Worm (Caenorhabditis elegans) whole organism, L1 larva: Measurements from ENCODE around the gene unc-119.

Source experiments
- C04F5.9 ChIP-seq: sonication (generic microtip); optimal IDR thresholded peaks from 2 replicates; lab custom pipeline; 2016; ENCODE audit warnings: missing genetic modification characterization, missing compliant biosample characterization
- C16A3.4 ChIP-seq: fragments of 150-350 bp; optimal IDR thresholded peaks from 2 replicates; lab custom pipeline; 2014; ENCODE audit warnings: missing biosample characterization, missing genetic modification characterization
- F16B12.6 ChIP-seq: fragments of 150-350 bp; optimal IDR thresholded peaks from 2 replicates; lab custom pipeline; 2014; ENCODE audit warnings: missing biosample characterization, missing genetic modification characterization
- aha-1 ChIP-seq: fragments of 150-350 bp; optimal IDR thresholded peaks from 2 replicates; lab custom pipeline; 2014; ENCODE audit warnings: missing biosample characterization, missing genetic modification characterization
- alr-1 ChIP-seq: fragments of 200-800 bp; sonication (Bioruptor generic); optimal IDR thresholded peaks from 2 replicates; lab custom pipeline; 2018; ENCODE audit warnings: borderline replicate concordance, mild to moderate bottlenecking, missing genetic modification characterization, missing compliant biosample characterization
- ama-1 ChIP-seq: fragments of 150-350 bp; optimal IDR thresholded peaks from 2 replicates; lab custom pipeline; 2014
- ceh-82 ChIP-seq, 3 experiments: fragments of 150-350 bp in 1 of 3; sonication (generic microtip) in 2 of 3; optimal IDR thresholded peaks; 2 replicates each; lab custom pipeline; 2014 to 2017; ENCODE audit warnings: missing biosample characterization in 3 of 3, missing genetic modification characterization in 3 of 3
- ceh-90 ChIP-seq: sonication (generic microtip); optimal IDR thresholded peaks from 2 replicates; lab custom pipeline; 2016; ENCODE audit warnings: missing genetic modification characterization, missing compliant biosample characterization
- dpl-1 ChIP-seq, 3 experiments: fragments of 150-350 bp in 2 of 3; sonication (generic microtip) in 1 of 3; optimal IDR thresholded peaks; 2 replicates each; lab custom pipeline; 2014 to 2017; ENCODE audit warnings: missing biosample characterization in 3 of 3, missing genetic modification characterization in 3 of 3, missing genetic modification reagents in 3 of 3
- dsc-1 ChIP-seq: sonication (generic microtip); optimal IDR thresholded peaks from 2 replicates; lab custom pipeline; 2016; ENCODE audit warnings: mild to moderate bottlenecking, missing genetic modification characterization, missing compliant biosample characterization
- efl-1 ChIP-seq, 4 experiments: fragments of 150-350 bp; optimal IDR thresholded peaks in 3 of 4; peaks in 1 of 4; 1 replicate in 1 of 4; 2 replicates in 3 of 4; lab custom pipeline; 2014; ENCODE audit warnings: missing biosample characterization in 2 of 4, missing genetic modification characterization in 2 of 4, missing genetic modification reagents in 2 of 4
- efl-3 ChIP-seq: fragments of 200-800 bp; sonication (Bioruptor generic); optimal IDR thresholded peaks from 2 replicates; lab custom pipeline; 2018; ENCODE audit warnings: mild to moderate bottlenecking, missing genetic modification characterization, missing compliant biosample characterization
- elt-2 ChIP-seq: sonication (generic microtip); optimal IDR thresholded peaks from 2 replicates; lab custom pipeline; 2016; ENCODE audit warnings: missing genetic modification characterization, mild to moderate bottlenecking, inconsistent platforms, missing compliant biosample characterization, missing genetic modification reagents
- elt-3 ChIP-seq, 6 experiments: fragments of 150-350 bp in 1 of 6; sonication (generic microtip); optimal IDR thresholded peaks; 2 replicates each; lab custom pipeline; 2017 to 2018; ENCODE audit warnings: missing biosample characterization in 6 of 6, missing genetic modification characterization in 6 of 6, inconsistent platforms in 1 of 6
- ets-5 ChIP-seq: fragments of 200-800 bp; sonication (Bioruptor generic); IDR thresholded peaks from 2 replicates; pipeline ENCODE4 v1.3.6; 2022; ENCODE audit warnings: missing genetic modification characterization, missing compliant biosample characterization
- fkh-10 ChIP-seq: sonication (generic microtip); optimal IDR thresholded peaks from 2 replicates; lab custom pipeline; 2017; ENCODE audit warnings: missing biosample characterization, missing genetic modification reagents, missing genetic modification characterization
- fkh-8 ChIP-seq: sonication (generic microtip); optimal IDR thresholded peaks from 2 replicates; lab custom pipeline; 2016; ENCODE audit warnings: mild to moderate bottlenecking, missing genetic modification characterization, missing compliant biosample characterization
- fos-1 ChIP-seq: fragments of 150-350 bp; optimal IDR thresholded peaks from 2 replicates; lab custom pipeline; 2014; ENCODE audit warnings: missing biosample characterization, missing genetic modification characterization
- hlh-17 ChIP-seq: fragments of 200-800 bp; sonication (Bioruptor generic); optimal IDR thresholded peaks from 2 replicates; lab custom pipeline; 2018; ENCODE audit warnings: missing genetic modification characterization, mild to moderate bottlenecking, missing compliant biosample characterization, moderate library complexity, borderline replicate concordance
- hlh-4 ChIP-seq: sonication (generic microtip); optimal IDR thresholded peaks from 2 replicates; lab custom pipeline; 2016; ENCODE audit warnings: mild to moderate bottlenecking, missing genetic modification characterization, missing compliant biosample characterization
- hpl-2 ChIP-seq: fragments of 150-350 bp; optimal IDR thresholded peaks from 2 replicates; lab custom pipeline; 2014; ENCODE audit warnings: missing biosample characterization, missing genetic modification reagents, missing genetic modification characterization
- isw-1 ChIP-seq: fragments of 200-800 bp; sonication (Bioruptor generic); IDR thresholded peaks from 2 replicates; pipeline ENCODE4 v1.3.6; 2022; ENCODE audit warnings: missing genetic modification characterization, missing compliant biosample characterization
- jun-1 ChIP-seq: fragments of 150-350 bp; optimal IDR thresholded peaks from 2 replicates; lab custom pipeline; 2014; ENCODE audit warnings: missing biosample characterization, missing genetic modification reagents, missing genetic modification characterization
- lin-14 ChIP-seq: fragments of 200-800 bp; sonication (Bioruptor generic); optimal IDR thresholded peaks from 2 replicates; lab custom pipeline; 2018; ENCODE audit warnings: mild to moderate bottlenecking, missing genetic modification characterization, moderate library complexity, missing compliant biosample characterization
- lin-35 ChIP-seq, 2 experiments: fragments of 150-350 bp; optimal IDR thresholded peaks; 2 replicates each; lab custom pipeline; 2014; ENCODE audit warnings: missing biosample characterization in 2 of 2, missing genetic modification characterization in 2 of 2, missing genetic modification reagents in 2 of 2
- lin-39 ChIP-seq: fragments of 150-350 bp; optimal IDR thresholded peaks from 2 replicates; lab custom pipeline; 2014; ENCODE audit warnings: missing biosample characterization, missing genetic modification reagents, missing genetic modification characterization
- lsy-2 ChIP-seq, 2 experiments: fragments of 150-350 bp; optimal IDR thresholded peaks; 2 replicates each; lab custom pipeline; 2014; ENCODE audit warnings: missing biosample characterization in 2 of 2, missing genetic modification characterization in 2 of 2
- mab-9 ChIP-seq: fragments of 200-800 bp; sonication (Bioruptor generic); IDR thresholded peaks from 2 replicates; pipeline ENCODE4 v1.3.6; 2022; ENCODE audit warnings: missing genetic modification reagents, missing genetic modification characterization, missing compliant biosample characterization
- mdl-1 ChIP-seq, 2 experiments: fragments of 150-350 bp; optimal IDR thresholded peaks; 2 replicates each; lab custom pipeline; 2014 to 2017; ENCODE audit warnings: missing biosample characterization in 2 of 2, missing genetic modification characterization in 2 of 2, inconsistent platforms in 1 of 2
- mep-1 ChIP-seq: fragments of 150-350 bp; optimal IDR thresholded peaks from 2 replicates; lab custom pipeline; 2014; ENCODE audit warnings: missing biosample characterization, missing genetic modification characterization
- nhr-19 ChIP-seq: fragments of 200-800 bp; sonication (Bioruptor generic); conservative IDR thresholded peaks from 2 replicates; pipeline ENCODE4 v1.3.6; 2022; ENCODE audit warnings: missing genetic modification characterization, missing compliant biosample characterization
- nhr-28 ChIP-seq: fragments of 150-350 bp; optimal IDR thresholded peaks from 2 replicates; lab custom pipeline; 2014; ENCODE audit warnings: missing biosample characterization, missing genetic modification characterization
- nhr-47 ChIP-seq: sonication (generic microtip); optimal IDR thresholded peaks from 2 replicates; lab custom pipeline; 2016; ENCODE audit warnings: mild to moderate bottlenecking, missing genetic modification characterization, moderate library complexity, missing compliant biosample characterization
- nhr-71 ChIP-seq: sonication (generic microtip); optimal IDR thresholded peaks from 2 replicates; lab custom pipeline; 2016; ENCODE audit warnings: mild to moderate bottlenecking, missing genetic modification characterization, moderate library complexity, missing compliant biosample characterization
- nhr-77 ChIP-seq: fragments of 150-350 bp; optimal IDR thresholded peaks from 2 replicates; lab custom pipeline; 2014; ENCODE audit warnings: missing biosample characterization, missing genetic modification characterization
- nhr-90 ChIP-seq: sonication (generic microtip); optimal IDR thresholded peaks from 2 replicates; lab custom pipeline; 2016; ENCODE audit warnings: mild to moderate bottlenecking, missing genetic modification characterization, missing compliant biosample characterization; ENCODE audit not compliant: poor library complexity
- pqm-1 ChIP-seq: sonication (generic microtip); optimal IDR thresholded peaks from 3 replicates; lab custom pipeline; 2017; ENCODE audit warnings: missing biosample characterization, missing genetic modification characterization
- rnt-1 ChIP-seq: sonication (generic microtip); optimal IDR thresholded peaks from 2 replicates; lab custom pipeline; 2016; ENCODE audit warnings: mild to moderate bottlenecking, missing genetic modification characterization, moderate library complexity, missing compliant biosample characterization
- skn-1 ChIP-seq: fragments of 150-350 bp; optimal IDR thresholded peaks from 2 replicates; lab custom pipeline; 2014; ENCODE audit warnings: missing biosample characterization, missing genetic modification characterization
- snu-23 ChIP-seq: sonication (generic microtip); optimal IDR thresholded peaks from 2 replicates; lab custom pipeline; 2016; ENCODE audit warnings: missing genetic modification characterization, missing compliant biosample characterization
- sox-4 ChIP-seq: sonication (generic microtip); optimal IDR thresholded peaks from 2 replicates; lab custom pipeline; 2016; ENCODE audit warnings: missing genetic modification characterization, missing compliant biosample characterization
- sptf-1 ChIP-seq: fragments of 150-350 bp; optimal IDR thresholded peaks from 2 replicates; lab custom pipeline; 2014; ENCODE audit warnings: missing biosample characterization, missing genetic modification characterization
- swsn-7 ChIP-seq: sonication (generic microtip); optimal IDR thresholded peaks from 2 replicates; lab custom pipeline; 2016; ENCODE audit warnings: missing genetic modification characterization, missing compliant biosample characterization
- tbx-2 ChIP-seq: sonication (generic microtip); optimal IDR thresholded peaks from 2 replicates; lab custom pipeline; 2016; ENCODE audit warnings: missing genetic modification characterization, missing compliant biosample characterization
- unc-30 ChIP-seq: sonication (generic microtip); optimal IDR thresholded peaks from 2 replicates; lab custom pipeline; 2017; ENCODE audit warnings: missing biosample characterization, missing genetic modification characterization
- unc-62 ChIP-seq: fragments of 150-350 bp; optimal IDR thresholded peaks from 2 replicates; lab custom pipeline; 2014; ENCODE audit warnings: missing biosample characterization, missing genetic modification reagents, missing genetic modification characterization
- unc-98 ChIP-seq: fragments of 200-800 bp; sonication (Bioruptor generic); IDR thresholded peaks from 2 replicates; pipeline ENCODE4 v1.3.6; 2022; ENCODE audit warnings: missing genetic modification characterization, missing compliant biosample characterization
- xbp-1 ChIP-seq: sonication (generic microtip); optimal IDR thresholded peaks from 2 replicates; lab custom pipeline; 2016; ENCODE audit warnings: missing genetic modification characterization, missing compliant biosample characterization
- ztf-11 ChIP-seq, 2 experiments: sonication (generic microtip); optimal IDR thresholded peaks; 2 replicates each; lab custom pipeline; 2016 to 2017; ENCODE audit warnings: missing genetic modification characterization in 2 of 2, missing biosample characterization in 1 of 2, missing compliant biosample characterization in 1 of 2

Gene unc-119

DNA sequence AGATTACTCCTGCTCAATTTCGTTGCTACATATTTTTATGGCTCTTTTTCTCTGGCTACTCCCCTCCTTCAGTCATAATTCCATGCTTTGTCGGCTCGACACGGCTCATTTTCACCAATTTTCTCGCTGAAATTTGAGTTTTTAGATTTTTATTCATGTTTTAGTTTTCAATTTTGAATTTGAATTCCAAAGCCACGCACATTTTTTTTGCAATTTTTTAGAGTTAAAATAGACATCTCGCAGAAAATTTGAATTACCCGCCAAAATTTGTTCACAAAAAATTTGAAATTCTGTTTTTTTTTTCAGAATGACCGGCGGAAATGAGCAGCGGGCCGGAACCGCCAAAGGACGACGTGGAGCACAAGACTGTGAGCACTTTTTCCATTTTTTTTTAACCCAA is at the start of gene unc-119:
unc-119 (plus strand) TSS at position 301 of the 400 bp plus-strand sequence.
- TF ChIP-seq swsn-7 (tag; lab: Kevin White, UChicago) (no peak), ceh-90 (tag; lab: Kevin White, UChicago) (no peak), xbp-1 (no peak), alr-1 (no peak), unc-30 (no peak), C04F5.9 (tag; lab: Kevin White, UChicago) (no peak), hlh-17 (GFP tag; lab: Kevin White, UChicago) (no peak), unc-62 (GFP tag; lab: Kevin White, UChicago) (no peak), mdl-1 (tag; optimal IDR thresholded peaks at IDR 0.05; lab: Kevin White, UChicago) (no peak), pqm-1 (tag; lab: Kevin White, UChicago) (no peak), efl-3 (GFP tag; lab: Kevin White, UChicago) (no peak), hpl-2 (no peak), lsy-2 (tag; optimal IDR thresholded peaks at IDR 0.05; lab: Kevin White, UChicago) (no peak)
- TF ChIP-seq, all 84 proteins: peak for 0

DNA sequence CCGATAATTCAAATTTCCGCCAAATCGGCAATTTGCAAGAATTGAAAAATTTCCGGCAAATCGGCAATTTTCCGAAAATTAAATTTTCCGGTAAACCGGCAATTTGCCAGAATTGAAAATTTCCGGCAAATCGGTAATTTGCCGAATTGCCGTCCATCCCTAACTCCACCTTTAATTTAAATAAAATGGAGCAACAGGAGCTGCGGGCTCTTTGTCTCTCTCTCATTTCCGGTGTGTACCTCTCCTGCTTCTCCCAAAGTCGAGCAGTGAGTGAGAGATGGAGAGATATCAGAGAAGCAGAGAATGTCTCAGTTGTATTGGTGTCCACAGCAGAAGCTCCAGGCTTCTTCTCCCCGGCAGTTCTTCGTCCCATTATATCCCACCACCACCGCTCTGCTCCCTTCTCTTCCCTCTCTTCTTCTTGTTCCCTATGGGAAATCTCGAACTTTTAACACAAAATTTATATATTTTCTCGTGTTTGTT is 47.0 kb upstream of the unc-119 start, which contains the start of gene Y39A1C.1:
Y39A1C.1 (plus strand) TSS at position 51 of the 483 bp plus-strand sequence.
- TF ChIP-seq mdl-1 (tag; optimal IDR thresholded peaks at IDR 0.05; lab: Kevin White, UChicago) (no peak), lsy-2 (tag; optimal IDR thresholded peaks at IDR 0.05; lab: Kevin White, UChicago) (peak in 1 of 2 experiments; percentile 3), lin-35 (GFP tag; optimal IDR thresholded peaks at IDR 0.05; lab: Kevin White, UChicago) (peak in 1 of 2 experiments; percentile 34), ceh-82 (tag; optimal IDR thresholded peaks at IDR 0.05; lab: Kevin White, UChicago) (peak in 2 of 3 experiments; percentile 9 to 29), unc-98 (GFP tag; lab: Robert Waterston, UW) (no peak), rnt-1 (tag; lab: Kevin White, UChicago) (peak; percentile 56), fos-1 (tag; lab: Kevin White, UChicago) (no peak), dpl-1 (GFP tag; optimal IDR thresholded peaks at IDR 0.05; lab: Kevin White, UChicago) (peak in 1 of 3 experiments; percentile 5), ama-1 (lab: Kevin White, UChicago) (no peak), jun-1 (no peak), nhr-71 (tag; lab: Kevin White, UChicago) (peak; percentile 46), mab-9 (0 out of 2 replicates have a peak, but pooled peaks have one; percentile 11), tbx-2 (peak; percentile 26), ztf-11 (tag; optimal IDR thresholded peaks at IDR 0.05; lab: Kevin White, UChicago) (no peak), isw-1 (GFP tag; lab: Robert Waterston, UW) (no peak), mep-1 (tag; lab: Kevin White, UChicago) (no peak), nhr-28 (no peak), elt-3 (tag; optimal IDR thresholded peaks at IDR 0.05; lab: Kevin White, UChicago) (no peak), nhr-19 (GFP tag; lab: Robert Waterston, UW) (peak; percentile 3; the same call in 1 of the 2 replicates), xbp-1 (no peak), efl-1 (optimal IDR thresholded peaks at IDR 0.05; lab: Kevin White, UChicago) (peak; percentile 14 to 18), efl-1 (GFP tag; optimal IDR thresholded peaks at IDR 0.05 in 1 of 2; lab: Kevin White, UChicago) (peak in 1 of 2 experiments; percentile 22), hlh-4 (no peak), sptf-1 (no peak), fkh-10 (GFP tag; lab: Kevin White, UChicago) (no peak), F16B12.6 (tag; lab: Kevin White, UChicago) (no peak), ets-5 (GFP tag; lab: Robert Waterston, UW) (no peak), lin-39 (no peak), aha-1 (tag; lab: Kevin White, UChicago) (no peak), sox-4 (no peak), C16A3.4 (tag; lab: Kevin White, UChicago) (no peak), fkh-8 (tag; lab: Kevin White, UChicago) (peak; percentile 50), elt-2 (tag; lab: Kevin White, UChicago) (no peak), nhr-47 (tag; lab: Kevin White, UChicago) (peak; percentile 14), skn-1 (peak; percentile 5), snu-23 (peak; percentile 26), nhr-90 (tag; lab: Kevin White, UChicago) (no peak), dsc-1 (peak; percentile 53), lin-14 (GFP tag; lab: Kevin White, UChicago) (no peak), nhr-77 (tag; lab: Kevin White, UChicago) (no peak), ceh-90 (tag; lab: Kevin White, UChicago) (no peak)
- TF ChIP-seq, all 84 proteins: peak for 15
